Worm (Caenorhabditis elegans): Measurements from ENCODE around the gene C39D10.8.

DNA sequence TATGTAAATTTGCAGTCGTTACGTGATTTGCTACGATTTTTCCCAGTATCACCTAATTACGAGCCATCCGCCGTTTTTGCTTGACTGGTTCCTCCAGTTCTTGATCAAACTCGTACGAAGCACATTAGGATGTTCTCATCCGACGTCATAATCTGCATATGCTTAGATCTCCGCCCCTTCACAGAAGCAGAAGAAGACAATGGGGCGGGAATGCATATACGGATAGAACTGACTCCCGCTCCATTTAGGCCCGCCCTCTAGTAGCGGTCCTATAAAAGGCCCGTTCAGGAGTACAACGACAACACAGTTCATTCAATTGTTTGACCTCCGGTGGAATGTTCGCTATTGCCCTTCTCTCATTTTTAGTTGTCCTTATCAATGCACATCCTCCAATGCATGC is 44.4 kb upstream of the C39D10.8 start, which contains the start of gene zig-4:
- TF ChIP-seq tlf-1 (GFP tag; optimal IDR thresholded peaks at IDR 0.05) = no peak
- TF ChIP-seq F37B4.10 (GFP tag; IDR thresholded peaks at IDR 0.05) = no peak
- TF ChIP-seq rpc-1 (optimal IDR thresholded peaks at IDR 0.05) = no peak
- no peak for TF ChIP-seq rpc-1 (tag; optimal IDR thresholded peaks at IDR 0.05)

Data from whole organism, young adult.